Fruit fly (Drosophila melanogaster) whole organism, embryonic: ENCODE results near the gene Acp29AB.

Source experiments
- Ada2b ChIP-seq: fragments of 200-800 bp; sonication (Bioruptor generic); IDR thresholded peaks from 2 replicates; pipeline ENCODE4 v1.3.6; 2022; ENCODE audit warnings: missing biosample characterization, missing genetic modification characterization
- Aef1 ChIP-seq: fragments of 200-800 bp; sonication (Bioruptor generic); IDR thresholded peaks from 3 replicates; pipeline ENCODE4 v1.3.6; 2022; ENCODE audit warnings: missing biosample characterization, missing genetic modification characterization
- Awh ChIP-seq: fragments of 200-800 bp; sonication (Bioruptor generic); IDR thresholded peaks from 2 replicates; pipeline ENCODE4, ENCODE4 v1.3.6; 2022; ENCODE audit warnings: missing biosample characterization, missing genetic modification characterization
- Bteb2 ChIP-seq: fragments of 200-800 bp; sonication (Bioruptor generic); optimal IDR thresholded peaks from 2 replicates; lab custom pipeline; 2016; ENCODE audit warnings: missing biosample characterization, missing genetic modification characterization
- CG10431 ChIP-seq: fragments of 200-800 bp; sonication (Bioruptor generic); optimal IDR thresholded peaks from 3 replicates; lab custom pipeline; 2018; ENCODE audit warnings: missing biosample characterization, mild to moderate bottlenecking, missing genetic modification characterization
- CG11723 ChIP-seq: fragments of 200-800 bp; sonication (Bioruptor generic); optimal IDR thresholded peaks from 2 replicates; lab custom pipeline; 2017; ENCODE audit warnings: missing biosample characterization, mild to moderate bottlenecking, missing genetic modification characterization
- CG12219 ChIP-seq: fragments of 200-800 bp; sonication (Bioruptor generic); optimal IDR thresholded peaks from 3 replicates; lab custom pipeline; 2018; ENCODE audit warnings: missing biosample characterization, mild to moderate bottlenecking, missing genetic modification characterization
- CG13287 ChIP-seq: fragments of 200-800 bp; sonication (Bioruptor generic); IDR thresholded peaks from 2 replicates; pipeline ENCODE4 v1.3.6; 2022; ENCODE audit warnings: missing biosample characterization, missing genetic modification characterization; ENCODE audit not compliant: partially characterized antibody
- CG15601 ChIP-seq: fragments of 200-800 bp; sonication (Bioruptor generic); optimal IDR thresholded peaks from 3 replicates; lab custom pipeline; 2019; ENCODE audit warnings: missing biosample characterization, mild to moderate bottlenecking, missing genetic modification characterization, moderate library complexity
- CG1603 ChIP-seq: fragments of 200-800 bp; sonication (Bioruptor generic); optimal IDR thresholded peaks from 2 replicates; lab custom pipeline; 2019; ENCODE audit warnings: missing biosample characterization, mild to moderate bottlenecking, missing genetic modification characterization, moderate library complexity
- CG16813 ChIP-seq: fragments of 200-800 bp; sonication (Bioruptor generic); IDR thresholded peaks from 3 replicates; pipeline ENCODE4 v1.3.6; 2022; ENCODE audit warnings: missing biosample characterization, missing genetic modification characterization; ENCODE audit not compliant: partially characterized antibody
- CG17612 ChIP-seq: fragments of 200-800 bp; sonication (Bioruptor generic); IDR thresholded peaks from 2 replicates; pipeline ENCODE4 v1.3.6; 2022; ENCODE audit warnings: missing biosample characterization, missing genetic modification characterization
- CG18764 ChIP-seq: fragments of 200-800 bp; sonication (Bioruptor generic); optimal IDR thresholded peaks from 3 replicates; lab custom pipeline; 2016; ENCODE audit warnings: missing biosample characterization, missing genetic modification characterization
- CG2202 ChIP-seq: fragments of 200-800 bp; sonication (Bioruptor generic); optimal IDR thresholded peaks from 2 replicates; lab custom pipeline; 2018; ENCODE audit warnings: missing biosample characterization, mild to moderate bottlenecking, missing genetic modification characterization
- CG3995 ChIP-seq: fragments of 200-800 bp; sonication (Bioruptor generic); optimal IDR thresholded peaks from 3 replicates; lab custom pipeline; 2016; ENCODE audit warnings: missing biosample characterization, missing genetic modification characterization
- CG42726 ChIP-seq: fragments of 200-800 bp; sonication (Bioruptor generic); IDR thresholded peaks from 2 replicates; pipeline ENCODE4 v1.3.6; 2022; ENCODE audit warnings: missing biosample characterization, missing genetic modification characterization; ENCODE audit not compliant: partially characterized antibody
- CG7928 ChIP-seq: fragments of 200-800 bp; sonication (Bioruptor generic); optimal IDR thresholded peaks from 2 replicates; lab custom pipeline; 2017; ENCODE audit warnings: missing biosample characterization, mild to moderate bottlenecking, missing genetic modification characterization
- CG7963 ChIP-seq: fragments of 200-800 bp; sonication (Bioruptor generic); IDR thresholded peaks from 3 replicates; pipeline ENCODE4 v1.3.6; 2022; ENCODE audit warnings: missing biosample characterization, missing genetic modification characterization; ENCODE audit not compliant: partially characterized antibody
- CG8359 ChIP-seq: fragments of 200-800 bp; sonication (Bioruptor generic); optimal IDR thresholded peaks from 2 replicates; lab custom pipeline; 2017; ENCODE audit warnings: missing biosample characterization, mild to moderate bottlenecking, missing genetic modification characterization, borderline replicate concordance
- CG8388 ChIP-seq: fragments of 200-800 bp; sonication (Bioruptor generic); optimal IDR thresholded peaks from 2 replicates; lab custom pipeline; 2019; ENCODE audit warnings: missing biosample characterization, mild to moderate bottlenecking, missing genetic modification characterization, moderate library complexity
- CG9215 ChIP-seq: fragments of 200-800 bp; sonication (Bioruptor generic); IDR thresholded peaks from 2 replicates; pipeline ENCODE4 v1.3.6; 2022; ENCODE audit warnings: missing biosample characterization, missing genetic modification characterization
- CkIIα-i1 ChIP-seq: fragments of 200-800 bp; sonication (Bioruptor generic); IDR thresholded peaks from 2 replicates; pipeline ENCODE4 v1.3.6; 2022; ENCODE audit warnings: missing biosample characterization, missing genetic modification characterization
- CoRest ChIP-seq: fragments of 200-800 bp; sonication (Bioruptor generic); optimal IDR thresholded peaks from 3 replicates; lab custom pipeline; 2018; ENCODE audit warnings: missing biosample characterization, mild to moderate bottlenecking, missing genetic modification characterization, moderate library complexity
- Dip3 ChIP-seq: fragments of 200-800 bp; sonication (Bioruptor generic); optimal IDR thresholded peaks from 3 replicates; lab custom pipeline; 2016; ENCODE audit warnings: missing biosample characterization, missing genetic modification characterization
- Ets97D ChIP-seq: fragments of 200-800 bp; sonication (Bioruptor generic); optimal IDR thresholded peaks from 3 replicates; lab custom pipeline; 2016; ENCODE audit warnings: missing biosample characterization, missing genetic modification characterization
- Fer3 ChIP-seq: fragments of 200-800 bp; sonication (Bioruptor generic); optimal IDR thresholded peaks from 2 replicates; lab custom pipeline; 2018; ENCODE audit warnings: missing biosample characterization, mild to moderate bottlenecking, missing genetic modification characterization, moderate library complexity
- HLHmδ ChIP-seq: fragments of 200-800 bp; sonication (Bioruptor generic); optimal IDR thresholded peaks from 2 replicates; lab custom pipeline; 2018; ENCODE audit warnings: missing biosample characterization, mild to moderate bottlenecking, missing genetic modification characterization, moderate library complexity
- HmgD ChIP-seq: fragments of 200-800 bp; sonication (Bioruptor generic); optimal IDR thresholded peaks from 3 replicates; lab custom pipeline; 2016; ENCODE audit warnings: missing biosample characterization, missing genetic modification characterization
- Hmx ChIP-seq: fragments of 200-800 bp; sonication (Bioruptor generic); optimal IDR thresholded peaks from 2 replicates; lab custom pipeline; 2016; ENCODE audit warnings: missing biosample characterization, missing genetic modification characterization
- Myb ChIP-seq: fragments of 200-800 bp; sonication (Bioruptor generic); optimal IDR thresholded peaks from 2 replicates; lab custom pipeline; 2016; ENCODE audit warnings: missing biosample characterization, missing genetic modification characterization
- Nf-YA ChIP-seq: fragments of 200-800 bp; sonication (Bioruptor generic); IDR thresholded peaks from 2 replicates; pipeline ENCODE4 v1.3.6; 2022; ENCODE audit warnings: missing biosample characterization, missing genetic modification characterization
- Rx ChIP-seq: fragments of 200-800 bp; sonication (Bioruptor generic); IDR thresholded peaks from 2 replicates; pipeline ENCODE4 v1.3.6; 2022; ENCODE audit warnings: missing biosample characterization, missing genetic modification characterization
- Trl ChIP-seq, 3 experiments: fragments of >200 bp in 2 of 3; fragments of 200-800 bp in 1 of 3; sonication (Bioruptor generic) in 1 of 3; optimal IDR thresholded peaks; 2 replicates in 1 of 3; 3 replicates in 2 of 3; lab custom pipeline; 2016 to 2017; ENCODE audit warnings: missing biosample characterization in 1 of 3, missing genetic modification characterization in 1 of 3
- bbx ChIP-seq: fragments of 200-800 bp; sonication (Bioruptor generic); IDR thresholded peaks from 2 replicates; pipeline ENCODE4 v1.3.6; 2022; ENCODE audit warnings: missing biosample characterization, missing genetic modification characterization; ENCODE audit not compliant: partially characterized antibody
- dan ChIP-seq: fragments of 200-800 bp; sonication (Bioruptor generic); IDR thresholded peaks from 2 replicates; pipeline ENCODE4 v1.3.6; 2022; ENCODE audit warnings: missing biosample characterization, missing genetic modification characterization
- ems ChIP-seq: fragments of 200-800 bp; sonication (Bioruptor generic); optimal IDR thresholded peaks from 3 replicates; lab custom pipeline; 2016; ENCODE audit warnings: missing biosample characterization, missing genetic modification characterization
- fru ChIP-seq: fragments of >200 bp; optimal IDR thresholded peaks from 2 replicates; lab custom pipeline; 2017
- gce ChIP-seq: fragments of 200-800 bp; sonication (Bioruptor generic); IDR thresholded peaks from 3 replicates; pipeline ENCODE4 v1.3.6; 2022; ENCODE audit warnings: missing biosample characterization, missing genetic modification characterization
- gro ChIP-seq: fragments of 200-800 bp; sonication (Bioruptor generic); optimal IDR thresholded peaks from 2 replicates; lab custom pipeline; 2016; ENCODE audit warnings: missing biosample characterization, missing genetic modification characterization
- her ChIP-seq: fragments of 200-800 bp; sonication (Bioruptor generic); optimal IDR thresholded peaks from 2 replicates; lab custom pipeline; 2016; ENCODE audit warnings: missing biosample characterization, missing genetic modification characterization
- insv ChIP-seq, 2 experiments: fragments of 200-800 bp; sonication (Bioruptor generic); optimal IDR thresholded peaks; 3 replicates each; lab custom pipeline; 2016 to 2018; ENCODE audit warnings: missing biosample characterization in 2 of 2, missing genetic modification characterization in 2 of 2
- ken ChIP-seq: fragments of 200-800 bp; sonication (Bioruptor generic); IDR thresholded peaks from 3 replicates; pipeline ENCODE4 v1.3.6; 2022; ENCODE audit warnings: missing biosample characterization, missing genetic modification characterization
- kni ChIP-seq: fragments of 200-800 bp; sonication (Bioruptor generic); optimal IDR thresholded peaks from 3 replicates; lab custom pipeline; 2017; ENCODE audit warnings: mild to moderate bottlenecking, missing biosample characterization, missing genetic modification reagents, missing genetic modification characterization
- lbe ChIP-seq: fragments of 200-800 bp; sonication (Bioruptor generic); optimal IDR thresholded peaks from 2 replicates; lab custom pipeline; 2016; ENCODE audit warnings: missing biosample characterization, mild to moderate bottlenecking, missing genetic modification characterization
- org-1 ChIP-seq: fragments of 200-800 bp; sonication (Bioruptor generic); optimal IDR thresholded peaks from 2 replicates; lab custom pipeline; 2017; ENCODE audit warnings: missing biosample characterization, missing genetic modification characterization
- tio ChIP-seq: fragments of 200-800 bp; sonication (Bioruptor generic); optimal IDR thresholded peaks from 2 replicates; lab custom pipeline; 2017; ENCODE audit warnings: missing biosample characterization, missing genetic modification characterization, inconsistent platforms
- wor ChIP-seq: fragments of 200-800 bp; sonication (Bioruptor generic); IDR thresholded peaks from 2 replicates; pipeline ENCODE4 v1.3.6; 2022; ENCODE audit warnings: missing biosample characterization, missing genetic modification characterization
- zen ChIP-seq: fragments of 200-800 bp; sonication (Bioruptor generic); optimal IDR thresholded peaks from 3 replicates; lab custom pipeline; 2018; ENCODE audit warnings: missing biosample characterization, mild to moderate bottlenecking, missing genetic modification characterization, moderate library complexity
- zf30C ChIP-seq: fragments of 200-800 bp; sonication (Bioruptor generic); optimal IDR thresholded peaks from 3 replicates; lab custom pipeline; 2018; ENCODE audit warnings: missing biosample characterization, mild to moderate bottlenecking, missing genetic modification characterization
- zfh1 ChIP-seq: fragments of 200-800 bp; sonication (Bioruptor generic); IDR thresholded peaks from 3 replicates; pipeline ENCODE4 v1.3.6; 2022; ENCODE audit warnings: missing biosample characterization, missing genetic modification characterization

The Acp29AB gene

dm6 chr2L:8384108-8384601 lies 8.9 kb downstream of the Acp29AB start, which contains the start of the genes Dad1 and CG13384 (continued):
- peak; percentile 74 for TF ChIP-seq CG11723
- no peak; the same call in 1 of the 2 replicates for TF ChIP-seq bbx (GFP tag; lab: Robert Waterston, UW)
- no peak for TF ChIP-seq Trl (optimal IDR thresholded peaks at IDR 0.05; lab: Kevin White, UChicago)
- TF ChIP-seq Trl (GFP tag; optimal IDR thresholded peaks at IDR 0.05; lab: Kevin White, UChicago), result peak; percentile 55
- no peak for TF ChIP-seq CkIIα-i1 (GFP tag; lab: Robert Waterston, UW)
- peak; percentile 57 for TF ChIP-seq CG12219
- peak; percentile 47; the same call in 1 of the 2 replicates for TF ChIP-seq Nf-YA
- TF ChIP-seq CG7928 (GFP tag; lab: Kevin White, UChicago), result peak; percentile 60
- TF ChIP-seq gce (GFP tag; lab: Robert Waterston, UW), result peak; percentile 40; the same call in 1 of the 3 replicates
- TF ChIP-seq CG16813 (GFP tag; lab: Robert Waterston, UW), result peak; percentile 51; the same call in 1 of the 3 replicates
- peak; percentile 67 for TF ChIP-seq Dip3 (GFP tag; lab: Kevin White, UChicago)
- TF ChIP-seq kni (GFP tag; lab: Kevin White, UChicago), result peak; percentile 59
- peak; percentile 50 for TF ChIP-seq CG13287
- peak; percentile 51 for TF ChIP-seq CG8359 (GFP tag; lab: Kevin White, UChicago)
- TF ChIP-seq lbe (GFP tag; lab: Kevin White, UChicago), result peak; percentile 90
- no peak for TF ChIP-seq HLHmδ
- TF ChIP-seq CG17612 (GFP tag; lab: Robert Waterston, UW), result peak; percentile 82
- TF ChIP-seq Rx (GFP tag; lab: Robert Waterston, UW), result peak; percentile 58
- peak; percentile 68 for TF ChIP-seq Awh
- TF ChIP-seq CoRest, result peak; percentile 98
- TF ChIP-seq Aef1, result peak; percentile 74
- peak; percentile 83 for TF ChIP-seq Bteb2 (GFP tag; lab: Kevin White, UChicago)
- TF ChIP-seq CG1603 (tag; lab: Kevin White, UChicago), result peak; percentile 33
- TF ChIP-seq zf30C (GFP tag; lab: Kevin White, UChicago), result peak; percentile 6
- TF ChIP-seq Hmx (GFP tag; lab: Kevin White, UChicago), result peak; percentile 63
- TF ChIP-seq CG10431, result peak; percentile 85
- TF ChIP-seq zfh1 (GFP tag; lab: Robert Waterston, UW), result peak; percentile 85
- peak; percentile 89 for TF ChIP-seq zen (tag; lab: Kevin White, UChicago)
- peak; percentile 20 for TF ChIP-seq gro (GFP tag; lab: Kevin White, UChicago)
- TF ChIP-seq CG9215 (GFP tag; lab: Robert Waterston, UW), result peak; percentile 94
- TF ChIP-seq Fer3, result peak; percentile 95
- TF ChIP-seq her, result peak; percentile 26
- TF ChIP-seq CG7963 (GFP tag; lab: Robert Waterston, UW), result no peak
- TF ChIP-seq CG2202, result peak; percentile 81
- TF ChIP-seq CG42726, result peak; percentile 49; the same call in 1 of the 2 replicates
- peak; percentile 75 for TF ChIP-seq org-1 (GFP tag; lab: Kevin White, UChicago)
- peak; percentile 62 for TF ChIP-seq wor (GFP tag; lab: Robert Waterston, UW)
- peak; percentile 43 for TF ChIP-seq CG3995 (GFP tag; lab: Kevin White, UChicago)
- TF ChIP-seq ems (GFP tag; lab: Kevin White, UChicago), result peak; percentile 48
- TF ChIP-seq fru (lab: Kevin White, UChicago), result no peak
- TF ChIP-seq ken (GFP tag; lab: Robert Waterston, UW), result peak; percentile 81
- peak; percentile 83 for TF ChIP-seq CG18764 (GFP tag; lab: Kevin White, UChicago)
- TF ChIP-seq tio (GFP tag; lab: Kevin White, UChicago), result peak; percentile 88
- peak; percentile 63 for TF ChIP-seq dan
- peak in 1 of 2 experiments; percentile 64 for TF ChIP-seq insv (GFP tag; optimal IDR thresholded peaks at IDR 0.05; lab: Kevin White, UChicago)
- peak; percentile 83 for TF ChIP-seq Ada2b (GFP tag; lab: Robert Waterston, UW)
- TF ChIP-seq HmgD, result peak; percentile 0
- TF ChIP-seq CG15601 (tag; lab: Kevin White, UChicago), result peak; percentile 91
- peak; percentile 90 for TF ChIP-seq CG8388 (GFP tag; lab: Kevin White, UChicago)
- TF ChIP-seq Myb (GFP tag; lab: Kevin White, UChicago), result peak; percentile 28
- peak; percentile 55 for TF ChIP-seq Ets97D (GFP tag; lab: Kevin White, UChicago)
